Worm (Caenorhabditis elegans): ENCODE measurements around the gene apc-2.

DNA sequence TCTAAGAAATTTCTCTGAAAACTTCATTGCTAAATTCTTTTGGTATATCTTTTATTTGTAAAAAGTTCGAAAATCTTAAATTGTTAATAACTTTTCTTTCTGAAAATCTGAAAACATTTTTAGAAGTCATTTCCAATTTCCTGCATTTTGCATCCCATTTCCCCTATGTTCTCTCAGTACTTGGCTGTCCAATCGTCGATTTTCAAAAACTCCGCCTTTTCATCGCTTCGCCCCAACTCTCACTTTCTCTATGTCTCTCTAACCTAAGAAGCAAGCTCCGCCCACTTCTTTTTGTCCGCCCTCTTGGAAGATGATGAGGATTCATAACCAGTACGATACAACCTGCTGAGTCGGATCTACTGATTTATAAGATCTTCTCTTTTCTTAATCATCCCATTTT lies 15.3 kb upstream of the apc-2 start:
- TF ChIP-seq pha-4 (tag; optimal IDR thresholded peaks at IDR 0.05) = no peak
- no peak for TF ChIP-seq ama-1 (optimal IDR thresholded peaks at IDR 0.05)
- TF ChIP-seq ama-1 (GFP tag; optimal IDR thresholded peaks at IDR 0.05) = no peak
- no peak for TF ChIP-seq ceh-27 (GFP tag; optimal IDR thresholded peaks at IDR 0.05)
- no peak for TF ChIP-seq hmg-20 (GFP tag; IDR thresholded peaks at IDR 0.05)
- no peak for TF ChIP-seq F57C9.4 (tag; optimal IDR thresholded peaks at IDR 0.05)
- no peak for TF ChIP-seq nfya-1 (tag; optimal IDR thresholded peaks at IDR 0.05; ENCODE audit: borderline replicate concordance, insufficient read depth)
- TF ChIP-seq F33H1.4 (GFP tag; IDR thresholded peaks at IDR 0.05) = no peak
- TF ChIP-seq dpl-1 (GFP tag; optimal IDR thresholded peaks at IDR 0.05) = no peak
- TF ChIP-seq F23B12.7 (tag; optimal IDR thresholded peaks at IDR 0.05; ENCODE audit: insufficient read depth) = no peak
- no peak for TF ChIP-seq sdz-38 (tag; optimal IDR thresholded peaks at IDR 0.05)
